Worm (Caenorhabditis elegans): ENCODE measurements around the gene C14A6.6.

DNA sequence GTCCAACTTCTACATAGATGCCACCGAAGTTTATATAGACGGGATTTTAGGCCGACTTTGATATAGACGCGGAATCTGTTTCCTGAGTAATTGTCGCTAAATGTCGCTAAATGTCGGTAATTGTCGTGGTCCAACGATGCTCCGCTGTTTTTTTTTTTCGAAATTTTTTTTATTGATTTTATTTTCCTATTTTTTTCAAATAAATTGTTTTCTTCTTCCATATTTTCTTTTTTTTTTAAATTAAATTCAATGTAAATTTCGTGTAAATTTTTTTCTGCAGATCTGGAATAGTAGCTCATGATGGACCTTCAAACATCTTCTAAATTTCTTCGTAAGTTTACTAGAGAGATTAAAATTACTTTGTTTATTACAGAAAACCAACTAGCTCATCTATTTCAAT, 17.8 kb upstream of the C14A6.6 start, which contains the start of gene C31G12.3:
- TF ChIP-seq T22C8.4 (GFP tag; IDR thresholded peaks at IDR 0.05): no peak
- no peak for TF ChIP-seq flt-1 (GFP tag; IDR thresholded peaks at IDR 0.05)
- TF ChIP-seq cog-1 (tag; optimal IDR thresholded peaks at IDR 0.05): no peak
- TF ChIP-seq tab-1 (GFP tag; IDR thresholded peaks at IDR 0.05): no peak
- no peak for TF ChIP-seq ref-1 (GFP tag; conservative IDR thresholded peaks at IDR 0.05)
- TF ChIP-seq med-1 (GFP tag; optimal IDR thresholded peaks at IDR 0.05; ENCODE audit: insufficient read depth): no peak
- no peak for TF ChIP-seq ztf-23 (GFP tag; IDR thresholded peaks at IDR 0.05)

Data from whole organism, midembryonic.